Worm (Caenorhabditis elegans): ENCODE measurements around the gene szy-4.

The szy-4 gene

ce11 chrII:6176154-6176897, 22.2 kb upstream of the szy-4 start:
- TF ChIP-seq lin-11 (tag; optimal IDR thresholded peaks at IDR 0.05) (no peak), nhr-129 (tag; optimal IDR thresholded peaks at IDR 0.05) (peak; percentile 38), blmp-1 (tag; optimal IDR thresholded peaks at IDR 0.05; ENCODE audit: insufficient read depth) (peak; percentile 55), sma-9 (GFP tag; optimal IDR thresholded peaks at IDR 0.05) (peak; percentile 23), sma-9 (tag; optimal IDR thresholded peaks at IDR 0.05) (no peak), nhr-25 (tag; optimal IDR thresholded peaks at IDR 0.05) (peak; percentile 68), lin-39 (tag; optimal IDR thresholded peaks at IDR 0.05) (no peak), sma-3 (GFP tag; optimal IDR thresholded peaks at IDR 0.05) (peak; percentile 37), C34F6.9 (tag; optimal IDR thresholded peaks at IDR 0.05) (peak; percentile 36), fos-1 (tag; optimal IDR thresholded peaks at IDR 0.05) (no peak), elt-1 (tag; optimal IDR thresholded peaks at IDR 0.05) (peak; percentile 69), ceh-16 (tag; optimal IDR thresholded peaks at IDR 0.05) (peak; percentile 61), nhr-23 (tag; optimal IDR thresholded peaks at IDR 0.05) (peak; percentile 66), lsy-2 (tag; optimal IDR thresholded peaks at IDR 0.05) (peak in 1 of 2 experiments; percentile 37)

- TF ChIP-seq ceh-82 (tag; optimal IDR thresholded peaks at IDR 0.05) (no peak), fos-1 (tag; optimal IDR thresholded peaks at IDR 0.05) (peak; percentile 82), mbf-1 (tag; optimal IDR thresholded peaks at IDR 0.05) (no peak), sma-9 (GFP tag; optimal IDR thresholded peaks at IDR 0.05) (peak; percentile 31), sma-9 (tag; optimal IDR thresholded peaks at IDR 0.05) (no peak), ztf-4 (tag; optimal IDR thresholded peaks at IDR 0.05) (no peak), lsy-2 (tag; optimal IDR thresholded peaks at IDR 0.05) (no peak), nhr-25 (tag; optimal IDR thresholded peaks at IDR 0.05) (peak; percentile 45), lin-39 (tag; optimal IDR thresholded peaks at IDR 0.05) (no peak), unc-39 (tag; optimal IDR thresholded peaks at IDR 0.05) (no peak), blmp-1 (tag; optimal IDR thresholded peaks at IDR 0.05; ENCODE audit: insufficient read depth) (peak; percentile 62)
Measured at ce11 chrII:6177975-6178742, 20.3 kb upstream of the szy-4 start.

DNA sequence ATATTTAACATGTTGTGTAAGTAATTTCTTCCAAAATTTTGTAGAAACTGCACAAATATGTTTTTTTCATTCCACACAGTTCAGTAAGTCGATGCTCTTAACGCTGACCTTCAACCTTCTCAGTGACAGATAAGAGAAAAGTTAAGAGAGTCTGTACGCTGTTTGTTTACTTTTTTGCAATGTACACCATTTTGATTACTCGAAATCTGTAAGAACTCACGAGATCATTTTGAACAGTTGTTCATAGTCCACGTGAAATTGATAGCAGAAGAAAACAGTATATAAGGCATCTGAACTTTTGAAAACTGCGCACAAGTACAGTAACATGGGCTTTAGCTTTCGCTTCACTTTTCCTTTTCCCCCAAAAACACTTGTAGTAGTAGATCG, 19.8 kb upstream of the szy-4 start:
- TF ChIP-seq nhr-12 (tag; optimal IDR thresholded peaks at IDR 0.05) (no peak), dmd-4 (tag; optimal IDR thresholded peaks at IDR 0.05) (no peak), zag-1 (tag; optimal IDR thresholded peaks at IDR 0.05) (no peak), nhr-10 (tag; optimal IDR thresholded peaks at IDR 0.05) (no peak), unc-39 (tag; optimal IDR thresholded peaks at IDR 0.05) (no peak), ama-1 (optimal IDR thresholded peaks at IDR 0.05) (no peak), aly-2 (tag; optimal IDR thresholded peaks at IDR 0.05) (no peak), unc-55 (GFP tag; optimal IDR thresholded peaks at IDR 0.05) (no peak), egl-27 (tag; optimal IDR thresholded peaks at IDR 0.05) (no peak), unc-62 (GFP tag; optimal IDR thresholded peaks at IDR 0.05) (no peak)

DNA sequence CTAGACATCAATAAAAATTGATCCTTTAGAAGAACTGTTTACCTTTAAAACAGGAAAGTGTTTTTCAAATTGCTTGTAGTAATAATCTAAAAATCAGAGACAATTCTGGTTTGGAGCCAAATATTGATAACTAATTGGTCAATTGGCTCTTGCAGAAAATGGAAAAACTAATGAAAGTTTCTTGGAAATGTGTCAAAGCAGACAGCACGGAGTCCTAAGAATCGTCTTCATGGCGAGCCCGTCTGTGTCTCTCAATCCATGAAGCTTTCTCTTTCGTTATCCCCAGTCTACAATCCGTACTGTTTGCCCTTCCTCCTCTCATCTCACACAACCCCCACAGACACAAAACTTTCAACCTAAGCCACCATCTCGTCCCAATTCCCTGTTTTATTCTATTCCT, 19.0 kb upstream of the szy-4 start, which contains the start of gene F40H3.1:
F40H3.1 (plus strand) TSS at position 301 of the 400 bp plus-strand sequence.
- TF ChIP-seq ztf-11 (tag; optimal IDR thresholded peaks at IDR 0.05) (no peak), ztf-1 (GFP tag; conservative IDR thresholded peaks at IDR 0.05) (no peak), nhr-11 (tag; optimal IDR thresholded peaks at IDR 0.05) (no peak), nhr-77 (tag; optimal IDR thresholded peaks at IDR 0.05) (no peak), sma-3 (GFP tag; optimal IDR thresholded peaks at IDR 0.05) (no peak), snpc-4 (tag; optimal IDR thresholded peaks at IDR 0.05) (no peak), alr-1 (tag; optimal IDR thresholded peaks at IDR 0.05) (no peak), C34F6.9 (tag; optimal IDR thresholded peaks at IDR 0.05) (no peak), R02D3.7 (tag; optimal IDR thresholded peaks at IDR 0.05) (no peak), peb-1 (tag; optimal IDR thresholded peaks at IDR 0.05) (no peak), nhr-25 (tag; optimal IDR thresholded peaks at IDR 0.05) (no peak), F13H6.1 (tag; optimal IDR thresholded peaks at IDR 0.05) (no peak), ZK546.5 (tag; optimal IDR thresholded peaks at IDR 0.05) (no peak), sem-4 (tag; optimal IDR thresholded peaks at IDR 0.05) (no peak), unc-62 (GFP tag; optimal IDR thresholded peaks at IDR 0.05) (no peak), lin-39 (tag; optimal IDR thresholded peaks at IDR 0.05) (no peak), egl-27 (tag; optimal IDR thresholded peaks at IDR 0.05) (no peak)
